Worm (Caenorhabditis elegans): ENCODE data around the gene oac-10.

- no peak for TF ChIP-seq aly-1 (tag; optimal IDR thresholded peaks at IDR 0.05)
- TF ChIP-seq ama-1 (optimal IDR thresholded peaks at IDR 0.05), result no peak
These were observed 39.6 kb downstream of the oac-10 start for ce11 chrII:3909301-3909700.

Measured in whole organism, early embryonic.